Worm (Caenorhabditis elegans) whole organism, late embryonic: ENCODE measurements around the gene acs-6.

ENCODE experiments used
- C08G9.2 ChIP-seq: sonication (generic microtip); optimal IDR thresholded peaks from 2 replicates; lab custom pipeline; 2016; ENCODE audit warnings: mild to moderate bottlenecking, missing genetic modification characterization, moderate library complexity, missing compliant biosample characterization
- K09A11.1 ChIP-seq: sonication (generic microtip); optimal IDR thresholded peaks from 2 replicates; lab custom pipeline; 2017; ENCODE audit warnings: antibody characterized with exemption, mild to moderate bottlenecking, missing genetic modification characterization, missing compliant biosample characterization; ENCODE audit not compliant: insufficient read depth
- T23F11.4 ChIP-seq: fragments of 200-800 bp; sonication (Bioruptor generic); optimal IDR thresholded peaks from 2 replicates; lab custom pipeline; 2018; ENCODE audit warnings: mild to moderate bottlenecking, missing genetic modification characterization, missing compliant biosample characterization
- Y22D7AL.16 ChIP-seq: sonication (generic microtip); optimal IDR thresholded peaks from 2 replicates; lab custom pipeline; 2016; ENCODE audit warnings: missing genetic modification characterization, missing compliant biosample characterization
- ahr-1 ChIP-seq: sonication (generic microtip); optimal IDR thresholded peaks from 2 replicates; lab custom pipeline; 2016; ENCODE audit warnings: missing genetic modification characterization, missing compliant biosample characterization
- ceh-18 ChIP-seq: sonication (generic microtip); optimal IDR thresholded peaks from 2 replicates; lab custom pipeline; 2016; ENCODE audit warnings: missing genetic modification characterization, missing compliant biosample characterization
- ceh-34 ChIP-seq: sonication (generic microtip); optimal IDR thresholded peaks from 2 replicates; lab custom pipeline; 2016; ENCODE audit warnings: mild to moderate bottlenecking, missing genetic modification characterization, missing compliant biosample characterization
- ceh-48 ChIP-seq: sonication (generic microtip); optimal IDR thresholded peaks from 2 replicates; lab custom pipeline; 2016; ENCODE audit warnings: missing genetic modification characterization, inconsistent platforms, missing compliant biosample characterization
- ceh-6 ChIP-seq: fragments of 200-800 bp; sonication (Bioruptor generic); optimal IDR thresholded peaks from 2 replicates; lab custom pipeline; 2018; ENCODE audit warnings: mild to moderate bottlenecking, missing genetic modification characterization, missing compliant biosample characterization
- che-1 ChIP-seq: sonication (generic microtip); optimal IDR thresholded peaks from 2 replicates; lab custom pipeline; 2016; ENCODE audit warnings: mild to moderate bottlenecking, missing genetic modification characterization, missing compliant biosample characterization
- dve-1 ChIP-seq: sonication (generic microtip); optimal IDR thresholded peaks from 2 replicates; lab custom pipeline; 2017; ENCODE audit warnings: antibody characterized with exemption, mild to moderate bottlenecking, missing genetic modification characterization, missing compliant biosample characterization
- elt-2 ChIP-seq: sonication (generic microtip); optimal IDR thresholded peaks from 2 replicates; lab custom pipeline; 2016; ENCODE audit warnings: missing genetic modification reagents, missing genetic modification characterization, missing compliant biosample characterization
- elt-4 ChIP-seq: sonication (generic microtip); optimal IDR thresholded peaks from 2 replicates; lab custom pipeline; 2016; ENCODE audit warnings: missing genetic modification characterization, missing compliant biosample characterization
- ets-4 ChIP-seq: sonication (generic microtip); optimal IDR thresholded peaks from 2 replicates; lab custom pipeline; 2016; ENCODE audit warnings: missing genetic modification characterization, missing compliant biosample characterization
- eyg-1 ChIP-seq: sonication (generic microtip); optimal IDR thresholded peaks from 2 replicates; lab custom pipeline; 2016; ENCODE audit warnings: missing genotype, missing genetic modification characterization, missing compliant biosample characterization
- fax-1 ChIP-seq: sonication (generic microtip); optimal IDR thresholded peaks from 2 replicates; lab custom pipeline; 2016; ENCODE audit warnings: missing genotype, missing genetic modification characterization, missing compliant biosample characterization
- fkh-10 ChIP-seq: fragments of 150-350 bp; optimal IDR thresholded peaks from 2 replicates; lab custom pipeline; 2014; ENCODE audit warnings: missing biosample characterization, missing genetic modification reagents, missing genetic modification characterization
- gmeb-2 ChIP-seq: sonication (generic microtip); optimal IDR thresholded peaks from 2 replicates; lab custom pipeline; 2016; ENCODE audit warnings: missing genetic modification characterization, inconsistent platforms, missing compliant biosample characterization
- hlh-13 ChIP-seq: fragments of 200-800 bp; sonication (Bioruptor generic); optimal IDR thresholded peaks from 2 replicates; lab custom pipeline; 2018; ENCODE audit warnings: mild to moderate bottlenecking, missing genetic modification characterization, missing compliant biosample characterization
- hlh-15 ChIP-seq: sonication (generic microtip); optimal IDR thresholded peaks from 2 replicates; lab custom pipeline; 2016; ENCODE audit warnings: missing genetic modification characterization, missing compliant biosample characterization
- lin-11 ChIP-seq: fragments of 200-800 bp; sonication (Bioruptor generic); optimal IDR thresholded peaks from 2 replicates; lab custom pipeline; 2018; ENCODE audit warnings: mild to moderate bottlenecking, missing genetic modification characterization, missing compliant biosample characterization
- madf-2 ChIP-seq: sonication (generic microtip); optimal IDR thresholded peaks from 2 replicates; lab custom pipeline; 2017; ENCODE audit warnings: missing genetic modification characterization, missing compliant biosample characterization
- mec-3 ChIP-seq: sonication (generic microtip); optimal IDR thresholded peaks from 2 replicates; lab custom pipeline; 2016; ENCODE audit warnings: borderline replicate concordance, missing genetic modification characterization, missing compliant biosample characterization
- nhr-11 ChIP-seq: fragments of 150-350 bp; optimal IDR thresholded peaks from 2 replicates; lab custom pipeline; 2014; ENCODE audit warnings: missing biosample characterization, missing genetic modification characterization
- odd-2 ChIP-seq: sonication (generic microtip); optimal IDR thresholded peaks from 2 replicates; lab custom pipeline; 2017; ENCODE audit warnings: antibody characterized with exemption, mild to moderate bottlenecking, missing genetic modification characterization, missing compliant biosample characterization
- pag-3 ChIP-seq: sonication (generic microtip); optimal IDR thresholded peaks from 2 replicates; lab custom pipeline; 2016; ENCODE audit warnings: missing compliant biosample characterization, missing genetic modification characterization, borderline replicate concordance
- pat-9 ChIP-seq: fragments of 200-800 bp; sonication (Bioruptor generic); optimal IDR thresholded peaks from 2 replicates; lab custom pipeline; 2018; ENCODE audit warnings: mild to moderate bottlenecking, missing genetic modification characterization, moderate library complexity, missing compliant biosample characterization
- pha-2 ChIP-seq: sonication (generic microtip); optimal IDR thresholded peaks from 2 replicates; lab custom pipeline; 2017; ENCODE audit warnings: mild to moderate bottlenecking, missing genetic modification characterization, missing compliant biosample characterization
- pqm-1 ChIP-seq: sonication (generic microtip); optimal IDR thresholded peaks from 2 replicates; lab custom pipeline; 2016; ENCODE audit warnings: missing genetic modification characterization, missing compliant biosample characterization
- syd-9 ChIP-seq: sonication (generic microtip); optimal IDR thresholded peaks from 2 replicates; lab custom pipeline; 2016; ENCODE audit warnings: mild to moderate bottlenecking, missing genetic modification characterization, moderate library complexity, missing compliant biosample characterization
- tbx-2 ChIP-seq: sonication (generic microtip); optimal IDR thresholded peaks from 2 replicates; lab custom pipeline; 2016; ENCODE audit warnings: missing genetic modification characterization, missing compliant biosample characterization
- tbx-7 ChIP-seq: sonication (generic microtip); optimal IDR thresholded peaks from 2 replicates; lab custom pipeline; 2016; ENCODE audit warnings: missing genotype, missing genetic modification characterization, missing compliant biosample characterization
- unc-3 ChIP-seq, 2 experiments: fragments of 200-800 bp in 1 of 2; sonication (Bioruptor generic) in 1 of 2; sonication (generic microtip) in 1 of 2; conservative IDR thresholded peaks in 1 of 2; optimal IDR thresholded peaks in 1 of 2; 2 replicates each; pipeline versions ENCODE4 v1.3.6 to Lab custom; 2016 to 2022; ENCODE audit warnings: missing compliant biosample characterization in 2 of 2, missing genetic modification characterization in 2 of 2, missing genetic modification reagents in 1 of 2
- unc-42 ChIP-seq: sonication (generic microtip); optimal IDR thresholded peaks from 2 replicates; lab custom pipeline; 2016; ENCODE audit warnings: missing genotype, missing genetic modification characterization, missing compliant biosample characterization
- unc-86 ChIP-seq: sonication (generic microtip); optimal IDR thresholded peaks from 2 replicates; lab custom pipeline; 2016; ENCODE audit warnings: missing genetic modification characterization, missing compliant biosample characterization
- zip-5 ChIP-seq: sonication (generic microtip); optimal IDR thresholded peaks from 2 replicates; lab custom pipeline; 2016; ENCODE audit warnings: missing genetic modification characterization, missing compliant biosample characterization

Gene acs-6

ce11 chrII:7065391-7065790, 3.6 kb downstream of the acs-6 start, which contains the start of gene nos-2:
Gene nos-2 (plus strand): TSS chrII:7065618.
- TF ChIP-seq pag-3 (tag; lab: Kevin White, UChicago) (no peak), fax-1 (no peak), eyg-1 (tag; lab: Kevin White, UChicago) (no peak), tbx-7 (tag; lab: Kevin White, UChicago) (no peak), lin-11 (no peak), fkh-10 (GFP tag; lab: Kevin White, UChicago) (no peak), pat-9 (tag; lab: Kevin White, UChicago) (no peak), ceh-18 (tag; lab: Kevin White, UChicago) (no peak), tbx-2 (no peak), zip-5 (no peak), ceh-48 (tag; lab: Kevin White, UChicago) (no peak), nhr-11 (no peak), madf-2 (no peak), ceh-6 (GFP tag; lab: Kevin White, UChicago) (no peak)

ce11 chrII:7069866-7070265, 8.0 kb downstream of the acs-6 start, which contains the start of gene him-14:
Gene him-14 (minus strand): TSS chrII:7069966.
- no peak for TF ChIP-seq ahr-1 (tag; lab: Kevin White, UChicago)
- no peak for TF ChIP-seq elt-4 (tag; lab: Kevin White, UChicago)
- TF ChIP-seq K09A11.1 (tag; lab: Kevin White, UChicago), result no peak
- no peak for TF ChIP-seq Y22D7AL.16 (tag; lab: Kevin White, UChicago)
- TF ChIP-seq C08G9.2 (tag; lab: Kevin White, UChicago), result no peak
- no peak for TF ChIP-seq tbx-7 (tag; lab: Kevin White, UChicago)
- TF ChIP-seq che-1 (tag; lab: Kevin White, UChicago), result no peak
- no peak for TF ChIP-seq mec-3 (tag; lab: Kevin White, UChicago)
- no peak for TF ChIP-seq unc-42 (tag; lab: Kevin White, UChicago)
- no peak for TF ChIP-seq odd-2 (tag; lab: Kevin White, UChicago)
- no peak for TF ChIP-seq syd-9 (tag; lab: Kevin White, UChicago)
- no peak for TF ChIP-seq dve-1 (tag; lab: Kevin White, UChicago)
- no peak for TF ChIP-seq hlh-15 (tag; lab: Kevin White, UChicago)
- no peak for TF ChIP-seq unc-86
- no peak for TF ChIP-seq hlh-13 (GFP tag; lab: Kevin White, UChicago)
- no peak for TF ChIP-seq madf-2
- no peak for TF ChIP-seq nhr-11

ce11 chrII:7070434-7070833, 8.6 kb downstream of the acs-6 start:
- TF ChIP-seq elt-2 (no peak), hlh-13 (GFP tag; lab: Kevin White, UChicago) (no peak), ceh-34 (tag; lab: Kevin White, UChicago) (no peak), che-1 (tag; lab: Kevin White, UChicago) (no peak), pha-2 (tag; lab: Kevin White, UChicago) (no peak)
- TF ChIP-seq, all 69 proteins: peak for 0

ce11 chrII:7072315-7072589, 10.4 kb downstream of the acs-6 start, which contains the start of gene kars-1:
Gene kars-1 (minus strand): TSS chrII:7072415.
- TF ChIP-seq ets-4 (no peak), eyg-1 (tag; lab: Kevin White, UChicago) (no peak), lin-11 (no peak), Y22D7AL.16 (tag; lab: Kevin White, UChicago) (no peak), pqm-1 (tag; lab: Kevin White, UChicago) (no peak), unc-86 (no peak), hlh-13 (GFP tag; lab: Kevin White, UChicago) (no peak), unc-3 (GFP tag; conservative IDR thresholded peaks at IDR 0.05; lab: Robert Waterston, UW) (no peak), unc-3 (tag; optimal IDR thresholded peaks at IDR 0.05; lab: Kevin White, UChicago) (no peak), gmeb-2 (tag; lab: Kevin White, UChicago) (no peak), T23F11.4 (GFP tag; lab: Kevin White, UChicago) (no peak), ceh-6 (GFP tag; lab: Kevin White, UChicago) (no peak), dve-1 (tag; lab: Kevin White, UChicago) (no peak)
